Worm (Caenorhabditis elegans) whole organism, young adult: Measurements from ENCODE around the gene col-76.

Experiments
- F37B4.10 ChIP-seq: fragments of 200-800 bp; sonication (Bioruptor generic); IDR thresholded peaks from 2 replicates; pipeline ENCODE4 v1.3.6; 2022; ENCODE audit warnings: missing genetic modification characterization, missing compliant biosample characterization
- ama-1 ChIP-seq, 3 experiments: fragments of 150-350 bp in 1 of 3; sonication (generic microtip) in 2 of 3; optimal IDR thresholded peaks; 2 replicates each; lab custom pipeline; 2014 to 2018; ENCODE audit warnings: missing biosample characterization in 2 of 3, missing genetic modification characterization in 2 of 3, missing genetic modification reagents in 2 of 3
- attf-6 ChIP-seq: fragments of 200-800 bp; sonication (Bioruptor generic); IDR thresholded peaks from 2 replicates; pipeline ENCODE4 v1.3.6; 2022; ENCODE audit warnings: missing genetic modification reagents, missing genetic modification characterization, missing compliant biosample characterization
- hmg-1.2 ChIP-seq: fragments of 200-800 bp; sonication (Bioruptor generic); IDR thresholded peaks from 2 replicates; pipeline ENCODE4 v1.3.6; 2022; ENCODE audit warnings: missing genetic modification reagents, missing genetic modification characterization, missing compliant biosample characterization
- hmg-20 ChIP-seq: fragments of 200-800 bp; sonication (Bioruptor generic); IDR thresholded peaks from 2 replicates; pipeline ENCODE4 v1.3.6; 2022; ENCODE audit warnings: missing genetic modification reagents, missing genetic modification characterization, missing compliant biosample characterization
- mel-28 ChIP-seq: sonication (generic microtip); optimal IDR thresholded peaks from 2 replicates; lab custom pipeline; 2016; ENCODE audit warnings: borderline replicate concordance, mild to moderate bottlenecking, missing genetic modification characterization, missing compliant biosample characterization
- somi-1 ChIP-seq: fragments of 200-800 bp; sonication (Bioruptor generic); optimal IDR thresholded peaks from 2 replicates; lab custom pipeline; 2018; ENCODE audit warnings: mild to moderate bottlenecking, missing genetic modification characterization, missing compliant biosample characterization
- unc-62 ChIP-seq: fragments of 150-350 bp; optimal IDR thresholded peaks from 2 replicates; lab custom pipeline; 2014; ENCODE audit warnings: missing biosample characterization, missing genetic modification reagents, missing genetic modification characterization

DNA sequence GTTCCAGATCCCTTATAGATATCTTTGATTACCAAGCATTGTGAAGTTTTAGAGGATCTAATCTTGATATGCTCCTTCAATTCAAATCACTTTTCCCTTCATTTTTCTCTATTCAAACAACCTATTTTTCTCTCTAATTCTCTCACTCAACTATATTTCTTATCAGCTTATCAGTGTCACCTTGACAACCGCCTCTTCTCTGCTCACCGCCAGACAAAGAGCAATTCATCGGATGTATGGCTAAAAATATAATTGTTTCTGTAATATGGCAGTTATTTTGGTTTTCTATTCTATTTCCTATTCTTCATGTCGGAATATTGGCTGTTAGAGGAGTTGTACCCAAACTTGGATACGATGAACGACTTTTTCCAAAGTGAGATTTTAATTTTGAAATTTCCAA is 45.6 kb downstream of the col-76 start:
- no peak for TF ChIP-seq hmg-1.2 (GFP tag; lab: Robert Waterston, UW)
- TF ChIP-seq somi-1 (GFP tag; lab: Kevin White, UChicago), result no peak
- no peak for TF ChIP-seq attf-6 (GFP tag; lab: Robert Waterston, UW)
- no peak for TF ChIP-seq ama-1 (optimal IDR thresholded peaks at IDR 0.05; lab: Kevin White, UChicago)
- no peak for TF ChIP-seq ama-1 (GFP tag; optimal IDR thresholded peaks at IDR 0.05; lab: Kevin White, UChicago)
- no peak for TF ChIP-seq mel-28 (tag; lab: Kevin White, UChicago)
- TF ChIP-seq hmg-20, result no peak
- TF ChIP-seq F37B4.10 (GFP tag; lab: Robert Waterston, UW), result no peak
- TF ChIP-seq unc-62, result no peak
